Fruit fly (Drosophila melanogaster): Measurements from ENCODE around the gene Fur1.
A peak's percentile ranks its signal among the peaks of the same experiment; 100 is the strongest.

Fur1 gene

DNA sequence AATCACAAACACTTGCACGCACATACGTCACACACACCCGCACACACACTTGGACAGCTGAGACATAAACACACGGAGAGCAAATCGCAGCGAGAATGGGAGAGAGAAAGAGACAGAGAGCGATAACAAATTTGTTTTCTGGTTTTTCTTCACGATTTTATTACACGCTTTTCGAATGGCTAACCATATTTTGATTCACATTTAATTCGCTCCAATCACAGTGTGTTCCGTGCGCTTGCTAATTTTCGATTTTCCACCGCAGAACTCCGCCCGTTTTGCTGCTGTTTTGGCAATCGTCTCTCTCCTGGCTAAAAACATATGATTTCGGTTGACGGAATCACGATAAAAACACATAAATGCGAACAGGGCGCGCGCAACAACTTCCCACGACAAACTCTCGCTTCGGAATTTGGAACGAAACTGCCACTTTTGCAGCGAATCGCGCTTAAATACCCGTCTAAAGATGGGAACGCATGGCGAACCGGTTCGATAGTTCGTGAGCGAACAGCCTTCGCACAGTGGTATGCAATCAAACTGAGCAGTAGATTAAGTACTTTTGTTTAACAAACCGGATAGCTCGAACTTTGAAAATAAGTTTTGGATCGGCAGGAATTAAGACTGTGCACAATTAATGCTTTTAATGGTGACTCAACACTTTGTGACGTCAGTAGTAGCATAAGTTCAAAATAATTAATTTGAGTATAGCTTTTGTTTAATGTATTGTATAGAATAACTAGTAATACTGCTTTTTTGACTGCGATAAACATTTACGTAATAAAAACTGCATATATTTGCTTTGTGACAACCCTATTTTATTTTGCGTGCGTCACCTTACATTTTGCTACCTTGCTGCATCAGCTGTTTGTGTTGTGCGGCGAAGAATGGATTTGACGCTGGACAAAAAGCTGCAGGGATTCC lies at the start of gene Fur1, which contains the start of gene Vps33B:
Gene Fur1, minus strand, starts transcription at position 424 of the 918 bp plus-strand sequence.
Gene Vps33B, plus strand, starts transcription at position 856 of the 918 bp plus-strand sequence.
- TF ChIP-seq tll (GFP tag; optimal IDR thresholded peaks at IDR 0.05): peak; percentile 28 to 94
- no peak for TF ChIP-seq Dref (GFP tag; IDR thresholded peaks at IDR 0.05)
- peak; percentile 97 for TF ChIP-seq CG8290 (GFP tag; optimal IDR thresholded peaks at IDR 0.05)
- peak; percentile 96 to 98 for TF ChIP-seq CG8290 (tag; optimal IDR thresholded peaks at IDR 0.05)
- peak; percentile 32 for TF ChIP-seq Dp (GFP tag; optimal IDR thresholded peaks at IDR 0.05)
- peak; percentile 84 for TF ChIP-seq chm (GFP tag; IDR thresholded peaks at IDR 0.05)
- TF ChIP-seq tin (GFP tag; optimal IDR thresholded peaks at IDR 0.05): peak; percentile 99
- TF ChIP-seq CkIIα-i1 (GFP tag; IDR thresholded peaks at IDR 0.05): peak; percentile 17; the same call in 1 of the 2 replicates
- TF ChIP-seq ewg (GFP tag; optimal IDR thresholded peaks at IDR 0.05): peak; percentile 94
- TF ChIP-seq usp (GFP tag; optimal IDR thresholded peaks at IDR 0.05): no peak
- peak; percentile 94 for TF ChIP-seq gcm (GFP tag; optimal IDR thresholded peaks at IDR 0.05)
- TF ChIP-seq CG10654 (GFP tag; optimal IDR thresholded peaks at IDR 0.05): peak; percentile 98
- peak; percentile 98 for TF ChIP-seq Six4 (GFP tag; optimal IDR thresholded peaks at IDR 0.05)
- peak; percentile 98 for TF ChIP-seq CG1602 (GFP tag; optimal IDR thresholded peaks at IDR 0.05)
- TF ChIP-seq corto (GFP tag; optimal IDR thresholded peaks at IDR 0.05): peak; percentile 72
- TF ChIP-seq tx (GFP tag; optimal IDR thresholded peaks at IDR 0.05): peak; percentile 99
- peak; percentile 97 for TF ChIP-seq CG9932 (GFP tag; IDR thresholded peaks at IDR 0.05)
- peak; percentile 74 for TF ChIP-seq zen2 (GFP tag; IDR thresholded peaks at IDR 0.05; ENCODE audit: partially characterized antibody)
- peak; percentile 96 for TF ChIP-seq BtbVII (GFP tag; optimal IDR thresholded peaks at IDR 0.05)
- TF ChIP-seq gro (GFP tag; optimal IDR thresholded peaks at IDR 0.05): peak; percentile 97
- TF ChIP-seq BEAF-32 (GFP tag; optimal IDR thresholded peaks at IDR 0.05): peak; percentile 90
- peak; percentile 68 for TF ChIP-seq Sry-β (GFP tag; optimal IDR thresholded peaks at IDR 0.05)
- TF ChIP-seq sisA (GFP tag; IDR thresholded peaks at IDR 0.05): peak; percentile 96
- TF ChIP-seq CG13624 (GFP tag; optimal IDR thresholded peaks at IDR 0.05): peak; percentile 98
- peak; percentile 89 for TF ChIP-seq Rx (GFP tag; IDR thresholded peaks at IDR 0.05)
- peak; percentile 91 for TF ChIP-seq CG13894 (tag; optimal IDR thresholded peaks at IDR 0.05)
- peak; percentile 86 for TF ChIP-seq run (tag; optimal IDR thresholded peaks at IDR 0.05)
- peak; percentile 94 for TF ChIP-seq CG9437 (GFP tag; optimal IDR thresholded peaks at IDR 0.05)
- TF ChIP-seq CG8478 (optimal IDR thresholded peaks at IDR 0.05): no peak
- TF ChIP-seq CG4360 (GFP tag; IDR thresholded peaks at IDR 0.05): no peak; the same call in 1 of the 2 replicates
- TF ChIP-seq Atf-2 (GFP tag; optimal IDR thresholded peaks at IDR 0.05): peak; percentile 99
- peak; percentile 95 for TF ChIP-seq zfh1 (GFP tag; IDR thresholded peaks at IDR 0.05)
- TF ChIP-seq Ets65A (GFP tag): peak; percentile 100
- no peak for TF ChIP-seq Doc2 (GFP tag; IDR thresholded peaks at IDR 0.05)
- peak; percentile 84 to 96 for TF ChIP-seq bsh (GFP tag; optimal IDR thresholded peaks at IDR 0.05)
- TF ChIP-seq CG14441 (GFP tag; IDR thresholded peaks at IDR 0.05): peak; percentile 92
- peak; percentile 97 for TF ChIP-seq Oli (tag; optimal IDR thresholded peaks at IDR 0.05)
- TF ChIP-seq nau (GFP tag; optimal IDR thresholded peaks at IDR 0.05): no peak
- peak; percentile 97 for TF ChIP-seq btn (GFP tag; optimal IDR thresholded peaks at IDR 0.05)
- TF ChIP-seq CG9727 (GFP tag; optimal IDR thresholded peaks at IDR 0.05): peak; percentile 99
- peak; percentile 78 for TF ChIP-seq CG43689 (GFP tag; IDR thresholded peaks at IDR 0.05)
- TF ChIP-seq kah (GFP tag; optimal IDR thresholded peaks at IDR 0.05): peak; percentile 84
- TF ChIP-seq Ravus (GFP tag; IDR thresholded peaks at IDR 0.05): peak; percentile 80
- peak; percentile 99 for TF ChIP-seq tio (GFP tag; optimal IDR thresholded peaks at IDR 0.05)
- TF ChIP-seq bigmax (GFP tag; optimal IDR thresholded peaks at IDR 0.05): no peak
- peak; percentile 88 for TF ChIP-seq CG30020 (tag; optimal IDR thresholded peaks at IDR 0.05)
- peak; percentile 85 for TF ChIP-seq CG7357 (GFP tag; IDR thresholded peaks at IDR 0.05)
- peak; percentile 88 for TF ChIP-seq peb (GFP tag; IDR thresholded peaks at IDR 0.05)
- peak; percentile 79 for TF ChIP-seq HLH4C (GFP tag; IDR thresholded peaks at IDR 0.05; ENCODE audit: partially characterized antibody)
